Worm (Caenorhabditis elegans) whole organism, L2 larva: ENCODE data around the gene snt-2.

Experiments
- ZK546.5 ChIP-seq: sonication (generic microtip); optimal IDR thresholded peaks from 2 replicates; lab custom pipeline; 2017; ENCODE audit warnings: missing biosample characterization, missing genetic modification characterization
- aly-2 ChIP-seq: fragments of 150-350 bp; optimal IDR thresholded peaks from 2 replicates; lab custom pipeline; 2014; ENCODE audit warnings: missing biosample characterization, missing genetic modification characterization
- ama-1 ChIP-seq: fragments of 150-350 bp; optimal IDR thresholded peaks from 2 replicates; lab custom pipeline; 2018; ENCODE audit warnings: inconsistent platforms
- nhr-25 ChIP-seq: fragments of 150-350 bp; sonication (generic microtip); optimal IDR thresholded peaks from 3 replicates; lab custom pipeline; 2014; ENCODE audit warnings: missing biosample characterization, missing genetic modification characterization
- unc-62 ChIP-seq: fragments of 150-350 bp; optimal IDR thresholded peaks from 2 replicates; lab custom pipeline; 2014; ENCODE audit warnings: missing biosample characterization, missing genetic modification reagents, missing genetic modification characterization

- TF ChIP-seq ama-1 (lab: Kevin White, UChicago) (no peak), ZK546.5 (tag; lab: Kevin White, UChicago) (peak; percentile 36), nhr-25 (peak; percentile 50), unc-62 (GFP tag; lab: Kevin White, UChicago) (no peak), aly-2 (tag; lab: Kevin White, UChicago) (no peak)
These were observed at the start of gene snt-2 for ce11 chrIII:793595-793994.
